Fruit fly (Drosophila melanogaster) whole organism, embryonic: Measurements from ENCODE around the gene CG15019.
A peak's percentile ranks its signal among the peaks of the same experiment; 100 is the strongest.

Source experiments
- Adf1 ChIP-seq: fragments of 200-800 bp; sonication (Bioruptor generic); IDR thresholded peaks from 2 replicates; pipeline ENCODE4 v1.3.6; 2022; ENCODE audit warnings: missing biosample characterization, missing genetic modification characterization
- Antp ChIP-seq: fragments of 200-800 bp; sonication (Bioruptor generic); optimal IDR thresholded peaks from 3 replicates; lab custom pipeline; 2016; ENCODE audit warnings: missing biosample characterization, missing genetic modification characterization
- Atf-2 ChIP-seq: fragments of 200-800 bp; sonication (Bioruptor generic); optimal IDR thresholded peaks from 2 replicates; lab custom pipeline; 2016; ENCODE audit warnings: missing biosample characterization, missing genetic modification characterization
- Bdp1 ChIP-seq: fragments of 200-800 bp; sonication (Bioruptor generic); optimal IDR thresholded peaks from 3 replicates; lab custom pipeline; 2016; ENCODE audit warnings: missing biosample characterization, missing genetic modification characterization
- CG1024 ChIP-seq: fragments of 200-800 bp; sonication (Bioruptor generic); IDR thresholded peaks from 2 replicates; pipeline ENCODE4 v1.3.6; 2022; ENCODE audit warnings: missing biosample characterization, missing genetic modification characterization
- CG10654 ChIP-seq: fragments of 200-800 bp; sonication (Bioruptor generic); optimal IDR thresholded peaks from 2 replicates; lab custom pipeline; 2016; ENCODE audit warnings: missing biosample characterization, missing genetic modification characterization
- CG11504 ChIP-seq: fragments of 200-800 bp; sonication (Bioruptor generic); optimal IDR thresholded peaks from 3 replicates; lab custom pipeline; 2019; ENCODE audit warnings: missing biosample characterization, mild to moderate bottlenecking, missing genetic modification characterization, moderate library complexity
- CG12071 ChIP-seq: fragments of 200-800 bp; sonication (Bioruptor generic); optimal IDR thresholded peaks from 3 replicates; lab custom pipeline; 2018; ENCODE audit warnings: missing biosample characterization, mild to moderate bottlenecking, missing genetic modification characterization
- CG12236 ChIP-seq: fragments of 200-800 bp; sonication (Bioruptor generic); optimal IDR thresholded peaks from 2 replicates; lab custom pipeline; 2016; ENCODE audit warnings: missing biosample characterization, missing genetic modification characterization
- CG12299 ChIP-seq: fragments of 200-800 bp; sonication (Bioruptor generic); optimal IDR thresholded peaks from 2 replicates; lab custom pipeline; 2018; ENCODE audit warnings: missing biosample characterization, mild to moderate bottlenecking, missing genetic modification characterization
- CG13123 ChIP-seq: fragments of 200-800 bp; sonication (Bioruptor generic); optimal IDR thresholded peaks from 2 replicates; lab custom pipeline; 2016; ENCODE audit warnings: missing biosample characterization, missing genetic modification characterization
- CG13894 ChIP-seq: fragments of 200-800 bp; sonication (Bioruptor generic); optimal IDR thresholded peaks from 3 replicates; lab custom pipeline; 2018; ENCODE audit warnings: missing biosample characterization, mild to moderate bottlenecking, missing genetic modification characterization, moderate library complexity
- CG17568 ChIP-seq: fragments of 200-800 bp; sonication (Bioruptor generic); optimal IDR thresholded peaks from 2 replicates; lab custom pipeline; 2018; ENCODE audit warnings: missing biosample characterization, mild to moderate bottlenecking, missing genetic modification characterization, moderate library complexity
- CG2116 ChIP-seq: fragments of 200-800 bp; sonication (Bioruptor generic); optimal IDR thresholded peaks from 3 replicates; lab custom pipeline; 2018; ENCODE audit warnings: missing biosample characterization, mild to moderate bottlenecking, missing genetic modification characterization
- CG2129 ChIP-seq: fragments of 200-800 bp; sonication (Bioruptor generic); IDR thresholded peaks from 2 replicates; pipeline ENCODE4 v1.3.6; 2022; ENCODE audit warnings: missing biosample characterization, missing genetic modification characterization; ENCODE audit not compliant: partially characterized antibody
- CG2889 ChIP-seq: fragments of 200-800 bp; sonication (Bioruptor generic); IDR thresholded peaks from 3 replicates; pipeline ENCODE4 v1.3.6; 2022; ENCODE audit warnings: missing biosample characterization, missing genetic modification characterization
- CG42726 ChIP-seq: fragments of 200-800 bp; sonication (Bioruptor generic); IDR thresholded peaks from 2 replicates; pipeline ENCODE4 v1.3.6; 2022; ENCODE audit warnings: missing biosample characterization, missing genetic modification characterization; ENCODE audit not compliant: partially characterized antibody
- CG4360 ChIP-seq: fragments of 200-800 bp; sonication (Bioruptor generic); IDR thresholded peaks from 2 replicates; pipeline ENCODE4 v1.3.6; 2022; ENCODE audit warnings: missing biosample characterization, missing genetic modification characterization
- CG4424 ChIP-seq: fragments of 200-800 bp; sonication (Bioruptor generic); optimal IDR thresholded peaks from 3 replicates; lab custom pipeline; 2016; ENCODE audit warnings: missing biosample characterization, missing genetic modification characterization
- CG4730 ChIP-seq: fragments of 200-800 bp; sonication (Bioruptor generic); IDR thresholded peaks from 2 replicates; pipeline ENCODE4 v1.3.6; 2022; ENCODE audit warnings: missing biosample characterization, missing genetic modification characterization
- CG7357 ChIP-seq: fragments of 200-800 bp; sonication (Bioruptor generic); IDR thresholded peaks from 3 replicates; pipeline ENCODE4 v1.3.6; 2022; ENCODE audit warnings: missing biosample characterization, missing genetic modification characterization
- CG8478 ChIP-seq: fragments of >200 bp; optimal IDR thresholded peaks from 2 replicates; lab custom pipeline; 2018
- CHES-1-like ChIP-seq: fragments of 200-800 bp; sonication (Bioruptor generic); optimal IDR thresholded peaks from 2 replicates; lab custom pipeline; 2016; ENCODE audit warnings: missing biosample characterization, missing genetic modification characterization
- CkIIα-i1 ChIP-seq: fragments of 200-800 bp; sonication (Bioruptor generic); IDR thresholded peaks from 2 replicates; pipeline ENCODE4 v1.3.6; 2022; ENCODE audit warnings: missing biosample characterization, missing genetic modification characterization
- Doc2 ChIP-seq: fragments of 200-800 bp; sonication (Bioruptor generic); IDR thresholded peaks from 2 replicates; pipeline ENCODE4 v1.3.6; 2022; ENCODE audit warnings: missing biosample characterization, missing genetic modification characterization
- Ets65A ChIP-seq: fragments of 200-800 bp; sonication (Bioruptor generic); peaks from one replicate; lab custom pipeline; 2016; ENCODE audit warnings: missing biosample characterization, missing genetic modification characterization
- Gug ChIP-seq: fragments of 200-800 bp; sonication (Bioruptor generic); IDR thresholded peaks from 4 replicates; pipeline ENCODE4 v1.3.6; 2022; ENCODE audit warnings: missing biosample characterization, missing genetic modification characterization
- H15 ChIP-seq: fragments of 200-800 bp; sonication (Bioruptor generic); IDR thresholded peaks from 3 replicates; pipeline ENCODE4 v1.3.6; 2022; ENCODE audit warnings: missing biosample characterization, missing genetic modification characterization
- HHEX ChIP-seq: fragments of 200-800 bp; sonication (Bioruptor generic); optimal IDR thresholded peaks from 3 replicates; lab custom pipeline; 2017; ENCODE audit warnings: missing biosample characterization, mild to moderate bottlenecking, missing genetic modification characterization, missing genetic modification reagents
- Mrtf ChIP-seq: fragments of 200-800 bp; sonication (Bioruptor generic); IDR thresholded peaks from 3 replicates; pipeline ENCODE4 v1.3.6; 2022; ENCODE audit warnings: missing biosample characterization, missing genetic modification characterization
- Scr ChIP-seq: fragments of 200-800 bp; sonication (Bioruptor generic); IDR thresholded peaks from 2 replicates; pipeline ENCODE4 v1.3.6; 2022; ENCODE audit warnings: missing biosample characterization, missing genetic modification characterization; ENCODE audit not compliant: partially characterized antibody
- Six4 ChIP-seq: fragments of 200-800 bp; sonication (Bioruptor generic); optimal IDR thresholded peaks from 2 replicates; lab custom pipeline; 2016; ENCODE audit warnings: missing biosample characterization, missing genetic modification characterization
- croc ChIP-seq: fragments of 200-800 bp; sonication (Bioruptor generic); conservative IDR thresholded peaks from 3 replicates; pipeline ENCODE4 v1.3.6; 2022; ENCODE audit warnings: missing biosample characterization, missing genetic modification characterization
- fd102C ChIP-seq: fragments of 200-800 bp; sonication (Bioruptor generic); optimal IDR thresholded peaks from 2 replicates; lab custom pipeline; 2018; ENCODE audit warnings: missing biosample characterization, mild to moderate bottlenecking, missing genetic modification characterization, moderate library complexity
- fd64A ChIP-seq: fragments of 200-800 bp; sonication (Bioruptor generic); optimal IDR thresholded peaks from 3 replicates; lab custom pipeline; 2018; ENCODE audit warnings: missing biosample characterization, mild to moderate bottlenecking, missing genetic modification characterization
- jigr1 ChIP-seq: fragments of 200-800 bp; sonication (Bioruptor generic); IDR thresholded peaks from 3 replicates; pipeline ENCODE4 v1.3.6; 2022; ENCODE audit warnings: missing biosample characterization, missing genetic modification characterization
- kah ChIP-seq: fragments of 200-800 bp; sonication (Bioruptor generic); optimal IDR thresholded peaks from 2 replicates; lab custom pipeline; 2018; ENCODE audit warnings: missing biosample characterization, mild to moderate bottlenecking, missing genetic modification characterization
- knrl ChIP-seq: fragments of 200-800 bp; sonication (Bioruptor generic); IDR thresholded peaks from 3 replicates; pipeline ENCODE4 v1.3.6; 2022; ENCODE audit warnings: missing biosample characterization, missing genetic modification characterization; ENCODE audit not compliant: partially characterized antibody
- lbe ChIP-seq: fragments of 200-800 bp; sonication (Bioruptor generic); optimal IDR thresholded peaks from 2 replicates; lab custom pipeline; 2016; ENCODE audit warnings: missing biosample characterization, mild to moderate bottlenecking, missing genetic modification characterization
- nom ChIP-seq: fragments of 200-800 bp; sonication (Bioruptor generic); optimal IDR thresholded peaks from 2 replicates; lab custom pipeline; 2017; ENCODE audit warnings: missing biosample characterization, missing genetic modification characterization, mild to moderate bottlenecking, moderate library complexity, missing genetic modification reagents
- oc ChIP-seq: fragments of 200-800 bp; sonication (Bioruptor generic); optimal IDR thresholded peaks from 2 replicates; lab custom pipeline; 2018; ENCODE audit warnings: missing biosample characterization, mild to moderate bottlenecking, missing genetic modification characterization, moderate library complexity
- p53 ChIP-seq: fragments of 200-800 bp; sonication (Bioruptor generic); optimal IDR thresholded peaks from 2 replicates; lab custom pipeline; 2016; ENCODE audit warnings: missing biosample characterization, missing genetic modification characterization
- pita ChIP-seq: fragments of 200-800 bp; sonication (Bioruptor generic); optimal IDR thresholded peaks from 2 replicates; lab custom pipeline; 2017; ENCODE audit warnings: missing biosample characterization, mild to moderate bottlenecking, missing genetic modification characterization
- rib ChIP-seq: fragments of 200-800 bp; sonication (Bioruptor generic); IDR thresholded peaks from 2 replicates; pipeline ENCODE4 v1.3.6; 2022; ENCODE audit warnings: missing biosample characterization, missing genetic modification characterization
- sna ChIP-seq: fragments of 200-800 bp; sonication (Bioruptor generic); IDR thresholded peaks from 2 replicates; pipeline ENCODE4 v1.3.6; 2022; ENCODE audit warnings: missing biosample characterization, missing genetic modification characterization; ENCODE audit not compliant: partially characterized antibody
- sqz ChIP-seq: fragments of 200-800 bp; sonication (Bioruptor generic); optimal IDR thresholded peaks from 3 replicates; lab custom pipeline; 2018; ENCODE audit warnings: missing biosample characterization, mild to moderate bottlenecking, missing genetic modification characterization
- tgo ChIP-seq: fragments of 200-800 bp; sonication (Bioruptor generic); IDR thresholded peaks from 3 replicates; pipeline ENCODE4 v1.3.6; 2022; ENCODE audit warnings: missing biosample characterization, missing genetic modification characterization
- ttk ChIP-seq: fragments of 200-800 bp; sonication (Bioruptor generic); IDR thresholded peaks from 2 replicates; pipeline ENCODE4 v2.1.2; 2022; ENCODE audit warnings: missing biosample characterization, missing genetic modification characterization

The CG15019 gene

DNA sequence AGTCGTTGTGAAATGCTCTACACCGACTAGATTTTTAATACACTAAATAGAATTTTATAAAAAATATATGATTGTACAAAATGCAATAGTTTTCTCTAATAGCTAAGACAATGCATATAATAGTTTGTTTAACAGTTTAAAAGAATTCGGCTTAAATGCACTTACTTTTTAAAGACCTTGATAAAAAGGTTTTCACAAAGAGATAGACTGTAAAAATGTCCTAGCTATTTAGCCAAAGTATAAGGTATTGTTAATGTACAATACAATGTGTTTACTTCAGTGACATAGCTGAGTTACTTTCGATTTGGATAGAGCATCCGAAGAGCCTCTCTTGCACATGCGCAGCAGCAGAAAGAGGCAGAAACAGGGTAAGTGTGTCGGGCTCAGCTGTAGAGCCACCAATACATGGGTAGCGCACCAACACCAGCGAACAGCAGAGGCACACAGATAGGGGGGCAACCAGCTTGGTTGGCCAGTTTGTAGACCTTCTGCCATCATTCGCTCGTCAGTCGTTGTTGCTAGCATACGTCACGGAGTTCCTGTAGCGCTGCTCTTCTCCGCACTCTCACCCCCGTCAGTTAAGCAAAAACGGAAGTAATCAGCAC is 896 bp upstream of the CG15019 start, which contains the start of gene TP53INP (continued):
- no peak for TF ChIP-seq CG42726 (GFP tag; lab: Robert Waterston, UW)
- TF ChIP-seq CG17568 (GFP tag; lab: Kevin White, UChicago), result peak; percentile 82
- no peak for TF ChIP-seq pita (GFP tag; lab: Kevin White, UChicago)
- peak; percentile 83 for TF ChIP-seq CG12299 (tag; lab: Kevin White, UChicago)
- 0 out of 2 replicates have a peak, but pooled peaks have one; percentile 15 for TF ChIP-seq CG1024 (GFP tag; lab: Robert Waterston, UW)
- TF ChIP-seq fd64A (GFP tag; lab: Kevin White, UChicago), result no peak
- peak; percentile 59 for TF ChIP-seq CG4730 (GFP tag; lab: Robert Waterston, UW)
- peak; percentile 23 for TF ChIP-seq CG8478
- TF ChIP-seq CG2889 (GFP tag; lab: Robert Waterston, UW), result no peak
- TF ChIP-seq p53, result no peak
- no peak; the same call in none of the 2 replicates for TF ChIP-seq Scr (GFP tag; lab: Robert Waterston, UW)
- peak; percentile 28; the same call in 1 of the 2 replicates for TF ChIP-seq Adf1 (GFP tag; lab: Robert Waterston, UW)
- peak; percentile 74 for TF ChIP-seq CG10654 (GFP tag; lab: Kevin White, UChicago)
- TF ChIP-seq CG7357 (GFP tag; lab: Robert Waterston, UW), result peak; percentile 65; the same call in 2 of the 3 replicates
- peak; percentile 58 for TF ChIP-seq ttk (GFP tag; lab: Robert Waterston, UW)
- peak; percentile 60 for TF ChIP-seq CG2116 (GFP tag; lab: Kevin White, UChicago)
- TF ChIP-seq jigr1, result peak; percentile 73

DNA sequence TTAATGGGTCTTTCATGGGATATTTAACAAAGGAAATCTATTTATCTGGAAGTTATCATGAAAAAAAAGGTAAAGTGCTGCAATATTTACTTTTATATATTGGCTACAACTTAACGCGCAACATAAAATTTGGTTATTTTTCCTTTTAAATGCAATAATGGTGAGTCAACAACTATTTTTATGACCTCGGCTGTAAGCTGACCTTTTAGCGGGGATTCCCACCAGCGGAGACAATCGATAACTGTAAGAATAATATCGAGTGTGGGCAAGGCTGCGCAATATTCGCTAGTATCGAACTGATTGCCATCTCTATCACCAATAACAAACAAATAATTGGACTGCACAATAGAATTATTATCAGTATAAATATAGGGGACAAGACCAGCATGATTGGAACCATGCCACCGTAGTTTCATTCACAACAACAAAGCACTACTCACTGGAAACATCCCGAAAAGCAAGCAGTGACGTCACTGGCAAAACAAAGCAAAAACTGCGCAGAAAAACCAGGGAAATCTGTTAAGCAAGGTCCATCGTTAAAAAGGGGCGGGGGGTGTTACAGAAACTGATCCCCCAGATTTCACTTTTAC is 2.6 kb downstream of the CG15019 start, which contains the start of gene Syx17:
Gene Syx17 (plus strand): TSS at position 308 of the 590 bp plus-strand sequence.
- TF ChIP-seq CG12071 (GFP tag; lab: Kevin White, UChicago) (peak; percentile 35), CG13123 (GFP tag; lab: Kevin White, UChicago) (peak; percentile 54), knrl (GFP tag; lab: Robert Waterston, UW) (peak; percentile 87), CG12236 (GFP tag; lab: Kevin White, UChicago) (peak; percentile 11), rib (GFP tag; lab: Robert Waterston, UW) (peak; percentile 76; the same call in 1 of the 2 replicates), Atf-2 (GFP tag; lab: Kevin White, UChicago) (peak; percentile 35), Bdp1 (GFP tag; lab: Kevin White, UChicago) (peak; percentile 22), CG11504 (tag; lab: Kevin White, UChicago) (peak; percentile 64), CG4360 (GFP tag; lab: Robert Waterston, UW) (peak; percentile 25; the same call in 1 of the 2 replicates), CG2129 (GFP tag; lab: Robert Waterston, UW) (peak; percentile 72; the same call in 1 of the 2 replicates), CkIIα-i1 (no peak), Gug (GFP tag; lab: Robert Waterston, UW) (peak; percentile 36; the same call in 1 of the 4 replicates), HHEX (GFP tag; lab: Kevin White, UChicago) (peak; percentile 2), Scr (GFP tag; lab: Robert Waterston, UW) (peak; percentile 88), CG2889 (GFP tag; lab: Robert Waterston, UW) (no peak), tgo (peak; percentile 20; the same call in 1 of the 3 replicates), Doc2 (GFP tag; lab: Robert Waterston, UW) (no peak), croc (no peak), CHES-1-like (GFP tag; lab: Kevin White, UChicago) (peak; percentile 87), Six4 (peak; percentile 55), CG13894 (tag; lab: Kevin White, UChicago) (peak; percentile 69), fd102C (GFP tag; lab: Kevin White, UChicago) (no peak), CG4424 (GFP tag; lab: Kevin White, UChicago) (peak; percentile 52), Antp (GFP tag; lab: Kevin White, UChicago) (peak; percentile 68), kah (GFP tag; lab: Kevin White, UChicago) (no peak), sqz (GFP tag; lab: Kevin White, UChicago) (peak; percentile 42), H15 (GFP tag; lab: Robert Waterston, UW) (no peak), nom (GFP tag; lab: Kevin White, UChicago) (peak; percentile 6), lbe (GFP tag; lab: Kevin White, UChicago) (peak; percentile 52), sna (GFP tag; lab: Robert Waterston, UW) (peak; percentile 81), Mrtf (GFP tag; lab: Robert Waterston, UW) (0 out of 3 replicates have a peak, but pooled peaks have one; percentile 16), Ets65A (GFP tag; lab: Kevin White, UChicago) (peak; percentile 96), oc (tag; lab: Kevin White, UChicago) (peak; percentile 16)
